Worm (Caenorhabditis elegans) whole organism, midembryonic: ENCODE results near the gene Y37D8A.29.

Source experiments
- T22C8.4 ChIP-seq: fragments of 200-800 bp; sonication (Bioruptor generic); IDR thresholded peaks from 2 replicates; pipeline ENCODE4 v1.3.6; 2022; ENCODE audit warnings: missing genetic modification characterization, missing compliant biosample characterization
- cog-1 ChIP-seq: sonication (generic microtip); optimal IDR thresholded peaks from 2 replicates; lab custom pipeline; 2016; ENCODE audit warnings: missing genetic modification characterization, missing compliant biosample characterization
- flt-1 ChIP-seq: fragments of 200-800 bp; sonication (Bioruptor generic); IDR thresholded peaks from 2 replicates; pipeline ENCODE4 v1.3.6; 2022; ENCODE audit warnings: missing genetic modification characterization, missing compliant biosample characterization
- klf-2 ChIP-seq: fragments of 200-800 bp; sonication (Bioruptor generic); conservative IDR thresholded peaks from 2 replicates; pipeline ENCODE4 v1.3.6; 2022; ENCODE audit warnings: missing genetic modification reagents, missing genetic modification characterization, missing compliant biosample characterization
- med-1 ChIP-seq: sonication (generic microtip); optimal IDR thresholded peaks from 2 replicates; lab custom pipeline; 2017; ENCODE audit warnings: missing genetic modification characterization, mild to moderate bottlenecking, missing compliant biosample characterization, antibody characterized with exemption, missing genetic modification reagents; ENCODE audit not compliant: insufficient read depth
- ref-1 ChIP-seq: fragments of 200-800 bp; sonication (Bioruptor generic); conservative IDR thresholded peaks from 2 replicates; pipeline ENCODE4 v1.3.6; 2022; ENCODE audit warnings: missing genetic modification reagents, missing genetic modification characterization, missing compliant biosample characterization
- tab-1 ChIP-seq: fragments of 200-800 bp; sonication (Bioruptor generic); IDR thresholded peaks from 2 replicates; pipeline ENCODE4 v1.3.6; 2022; ENCODE audit warnings: missing genetic modification characterization, missing compliant biosample characterization
- ztf-23 ChIP-seq: fragments of 200-800 bp; sonication (Bioruptor generic); IDR thresholded peaks from 2 replicates; pipeline ENCODE4 v1.3.6; 2022; ENCODE audit warnings: missing genetic modification reagents, missing genetic modification characterization, missing compliant biosample characterization
- ztf-29 ChIP-seq: fragments of 200-800 bp; sonication (Bioruptor generic); IDR thresholded peaks from 2 replicates; pipeline ENCODE4 v1.3.6; 2022; ENCODE audit warnings: missing genetic modification reagents, missing genetic modification characterization, missing compliant biosample characterization

Y37D8A.29 gene

ce11 chrIII:12891580-12891979, at the start of gene Y37D8A.29, which contains the start of gene unc-71:
TSS of gene Y37D8A.29 (minus strand) at chrIII:12891680.
TSS of gene unc-71 (minus strand) at chrIII:12891738.
- TF ChIP-seq cog-1 (tag; lab: Kevin White, UChicago) (no peak), tab-1 (GFP tag; lab: Robert Waterston, UW) (no peak), med-1 (GFP tag; lab: Kevin White, UChicago) (no peak), ztf-29 (GFP tag; lab: Robert Waterston, UW) (no peak), flt-1 (GFP tag; lab: Robert Waterston, UW) (no peak), klf-2 (GFP tag; lab: Robert Waterston, UW) (no peak), ztf-23 (GFP tag; lab: Robert Waterston, UW) (no peak), ref-1 (GFP tag; lab: Robert Waterston, UW) (no peak), T22C8.4 (GFP tag; lab: Robert Waterston, UW) (no peak)

- no peak for TF ChIP-seq flt-1 (GFP tag; lab: Robert Waterston, UW)
- no peak for TF ChIP-seq med-1 (GFP tag; lab: Kevin White, UChicago)
- TF ChIP-seq T22C8.4 (GFP tag; lab: Robert Waterston, UW): no peak
- no peak for TF ChIP-seq ref-1 (GFP tag; lab: Robert Waterston, UW)
- no peak for TF ChIP-seq ztf-23 (GFP tag; lab: Robert Waterston, UW)
- no peak for TF ChIP-seq cog-1 (tag; lab: Kevin White, UChicago)
- no peak for TF ChIP-seq ztf-29 (GFP tag; lab: Robert Waterston, UW)
- no peak for TF ChIP-seq tab-1 (GFP tag; lab: Robert Waterston, UW)
- TF ChIP-seq klf-2 (GFP tag; lab: Robert Waterston, UW): no peak
Measured at ce11 chrIII:12934417-12934816, 42.9 kb upstream of the Y37D8A.29 start, which contains the start of gene epg-3. TSS of gene epg-3 (plus strand) at chrIII:12934717.

- TF ChIP-seq cog-1 (tag; lab: Kevin White, UChicago): no peak
- TF ChIP-seq ztf-29 (GFP tag; lab: Robert Waterston, UW): no peak
- no peak for TF ChIP-seq med-1 (GFP tag; lab: Kevin White, UChicago)
- TF ChIP-seq tab-1 (GFP tag; lab: Robert Waterston, UW): no peak
- TF ChIP-seq flt-1 (GFP tag; lab: Robert Waterston, UW): no peak
- TF ChIP-seq T22C8.4 (GFP tag; lab: Robert Waterston, UW): no peak
- TF ChIP-seq ztf-23 (GFP tag; lab: Robert Waterston, UW): no peak
- no peak for TF ChIP-seq ref-1 (GFP tag; lab: Robert Waterston, UW)
- no peak for TF ChIP-seq klf-2 (GFP tag; lab: Robert Waterston, UW)
Measured at ce11 chrIII:12932776-12933175, 41.3 kb upstream of the Y37D8A.29 start.

- TF ChIP-seq flt-1 (GFP tag; lab: Robert Waterston, UW): no peak
- no peak for TF ChIP-seq ztf-23 (GFP tag; lab: Robert Waterston, UW)
- no peak for TF ChIP-seq med-1 (GFP tag; lab: Kevin White, UChicago)
- no peak for TF ChIP-seq tab-1 (GFP tag; lab: Robert Waterston, UW)
- no peak for TF ChIP-seq ref-1 (GFP tag; lab: Robert Waterston, UW)
- no peak for TF ChIP-seq T22C8.4 (GFP tag; lab: Robert Waterston, UW)
- TF ChIP-seq ztf-29 (GFP tag; lab: Robert Waterston, UW): no peak
- TF ChIP-seq cog-1 (tag; lab: Kevin White, UChicago): no peak
- no peak for TF ChIP-seq klf-2 (GFP tag; lab: Robert Waterston, UW)
Measured at ce11 chrIII:12931786-12932427, 40.4 kb upstream of the Y37D8A.29 start, which contains the start of gene rbm-7. TSS of gene rbm-7 (minus strand) at chrIII:12931867.

ce11 chrIII:12931108-12931507, 39.6 kb upstream of the Y37D8A.29 start:
- TF ChIP-seq tab-1 (GFP tag; lab: Robert Waterston, UW) (no peak), ref-1 (GFP tag; lab: Robert Waterston, UW) (no peak), cog-1 (tag; lab: Kevin White, UChicago) (no peak), flt-1 (GFP tag; lab: Robert Waterston, UW) (no peak), med-1 (GFP tag; lab: Kevin White, UChicago) (no peak), ztf-23 (GFP tag; lab: Robert Waterston, UW) (no peak), klf-2 (GFP tag; lab: Robert Waterston, UW) (no peak), ztf-29 (GFP tag; lab: Robert Waterston, UW) (no peak), T22C8.4 (GFP tag; lab: Robert Waterston, UW) (no peak)

ce11 chrIII:12929573-12929972, 38.1 kb upstream of the Y37D8A.29 start, which contains the start of gene Y37D8A.19:
TSS of gene Y37D8A.19 (plus strand) at chrIII:12929873.
- no peak for TF ChIP-seq cog-1 (tag; lab: Kevin White, UChicago)
- no peak for TF ChIP-seq klf-2 (GFP tag; lab: Robert Waterston, UW)
- no peak for TF ChIP-seq flt-1 (GFP tag; lab: Robert Waterston, UW)
- TF ChIP-seq med-1 (GFP tag; lab: Kevin White, UChicago): no peak
- no peak for TF ChIP-seq tab-1 (GFP tag; lab: Robert Waterston, UW)
- TF ChIP-seq T22C8.4 (GFP tag; lab: Robert Waterston, UW): no peak
- TF ChIP-seq ztf-23 (GFP tag; lab: Robert Waterston, UW): no peak
- TF ChIP-seq ztf-29 (GFP tag; lab: Robert Waterston, UW): no peak
- TF ChIP-seq ref-1 (GFP tag; lab: Robert Waterston, UW): no peak

ce11 chrIII:12925947-12926607, 34.6 kb upstream of the Y37D8A.29 start, which contains the start of the genes npp-25 and mrps-10:
TSS of gene npp-25 (minus strand) at chrIII:12925997.
TSS of gene mrps-10 (plus strand) at chrIII:12926557.
- no peak for TF ChIP-seq klf-2 (GFP tag; lab: Robert Waterston, UW)

- TF ChIP-seq klf-2 (GFP tag; lab: Robert Waterston, UW): no peak
Measured at ce11 chrIII:12920810-12921209, 29.3 kb upstream of the Y37D8A.29 start.
